Worm (Caenorhabditis elegans) whole organism, L1 larva: ENCODE measurements around the gene ruvb-1.
A peak's percentile ranks its signal among the peaks of the same experiment; 100 is the strongest.

Experiments
- C04F5.9 ChIP-seq: sonication (generic microtip); optimal IDR thresholded peaks from 2 replicates; lab custom pipeline; 2016; ENCODE audit warnings: missing genetic modification characterization, missing compliant biosample characterization
- Y116A8C.19 ChIP-seq: sonication (generic microtip); optimal IDR thresholded peaks from 2 replicates; lab custom pipeline; 2016; ENCODE audit warnings: missing compliant biosample characterization, missing genetic modification characterization, borderline replicate concordance
- aha-1 ChIP-seq: fragments of 150-350 bp; optimal IDR thresholded peaks from 2 replicates; lab custom pipeline; 2014; ENCODE audit warnings: missing biosample characterization, missing genetic modification characterization
- alr-1 ChIP-seq: fragments of 200-800 bp; sonication (Bioruptor generic); optimal IDR thresholded peaks from 2 replicates; lab custom pipeline; 2018; ENCODE audit warnings: borderline replicate concordance, mild to moderate bottlenecking, missing genetic modification characterization, missing compliant biosample characterization
- aly-2 ChIP-seq: fragments of 150-350 bp; optimal IDR thresholded peaks from 2 replicates; lab custom pipeline; 2014; ENCODE audit warnings: missing biosample characterization, missing genetic modification characterization
- ama-1 ChIP-seq: fragments of 150-350 bp; optimal IDR thresholded peaks from 2 replicates; lab custom pipeline; 2014
- blmp-1 ChIP-seq: fragments of 150-350 bp; optimal IDR thresholded peaks from 2 replicates; lab custom pipeline; 2014; ENCODE audit warnings: missing biosample characterization, missing genetic modification characterization
- ceh-82 ChIP-seq, 3 experiments: fragments of 150-350 bp in 1 of 3; sonication (generic microtip) in 2 of 3; optimal IDR thresholded peaks; 2 replicates each; lab custom pipeline; 2014 to 2017; ENCODE audit warnings: missing biosample characterization in 3 of 3, missing genetic modification characterization in 3 of 3
- ceh-88 ChIP-seq: fragments of 200-800 bp; sonication (Bioruptor generic); IDR thresholded peaks from 2 replicates; pipeline ENCODE4 v1.3.6; 2022; ENCODE audit warnings: missing genetic modification characterization, missing compliant biosample characterization
- ceh-90 ChIP-seq: sonication (generic microtip); optimal IDR thresholded peaks from 2 replicates; lab custom pipeline; 2016; ENCODE audit warnings: missing genetic modification characterization, missing compliant biosample characterization
- dpl-1 ChIP-seq, 3 experiments: fragments of 150-350 bp in 2 of 3; sonication (generic microtip) in 1 of 3; optimal IDR thresholded peaks; 2 replicates each; lab custom pipeline; 2014 to 2017; ENCODE audit warnings: missing biosample characterization in 3 of 3, missing genetic modification characterization in 3 of 3, missing genetic modification reagents in 3 of 3
- dsc-1 ChIP-seq: sonication (generic microtip); optimal IDR thresholded peaks from 2 replicates; lab custom pipeline; 2016; ENCODE audit warnings: mild to moderate bottlenecking, missing genetic modification characterization, missing compliant biosample characterization
- efl-1 ChIP-seq, 4 experiments: fragments of 150-350 bp; optimal IDR thresholded peaks in 3 of 4; peaks in 1 of 4; 1 replicate in 1 of 4; 2 replicates in 3 of 4; lab custom pipeline; 2014; ENCODE audit warnings: missing biosample characterization in 2 of 4, missing genetic modification characterization in 2 of 4, missing genetic modification reagents in 2 of 4
- egl-13 ChIP-seq: sonication (generic microtip); optimal IDR thresholded peaks from 2 replicates; lab custom pipeline; 2016; ENCODE audit warnings: missing genotype, missing genetic modification reagents, missing genetic modification characterization, missing compliant biosample characterization
- egl-27 ChIP-seq, 2 experiments: fragments of 150-350 bp in 1 of 2; sonication (generic microtip); optimal IDR thresholded peaks; 3 replicates each; lab custom pipeline; 2017 to 2018; ENCODE audit warnings: missing biosample characterization in 2 of 2, missing genetic modification characterization in 2 of 2, missing genetic modification reagents in 2 of 2
- fkh-8 ChIP-seq: sonication (generic microtip); optimal IDR thresholded peaks from 2 replicates; lab custom pipeline; 2016; ENCODE audit warnings: mild to moderate bottlenecking, missing genetic modification characterization, missing compliant biosample characterization
- hlh-4 ChIP-seq: sonication (generic microtip); optimal IDR thresholded peaks from 2 replicates; lab custom pipeline; 2016; ENCODE audit warnings: mild to moderate bottlenecking, missing genetic modification characterization, missing compliant biosample characterization
- hpl-2 ChIP-seq: fragments of 150-350 bp; optimal IDR thresholded peaks from 2 replicates; lab custom pipeline; 2014; ENCODE audit warnings: missing biosample characterization, missing genetic modification reagents, missing genetic modification characterization
- irx-1 ChIP-seq: sonication (generic microtip); optimal IDR thresholded peaks from 2 replicates; lab custom pipeline; 2016; ENCODE audit warnings: missing genetic modification characterization, missing compliant biosample characterization
- isw-1 ChIP-seq: fragments of 200-800 bp; sonication (Bioruptor generic); IDR thresholded peaks from 2 replicates; pipeline ENCODE4 v1.3.6; 2022; ENCODE audit warnings: missing genetic modification characterization, missing compliant biosample characterization
- lin-14 ChIP-seq: fragments of 200-800 bp; sonication (Bioruptor generic); optimal IDR thresholded peaks from 2 replicates; lab custom pipeline; 2018; ENCODE audit warnings: mild to moderate bottlenecking, missing genetic modification characterization, moderate library complexity, missing compliant biosample characterization
- lin-15B ChIP-seq: fragments of 150-350 bp; sonication (generic microtip); optimal IDR thresholded peaks from 3 replicates; lab custom pipeline; 2014; ENCODE audit warnings: missing biosample characterization, missing genetic modification characterization
- lin-35 ChIP-seq, 2 experiments: fragments of 150-350 bp; optimal IDR thresholded peaks; 2 replicates each; lab custom pipeline; 2014; ENCODE audit warnings: missing biosample characterization in 2 of 2, missing genetic modification characterization in 2 of 2, missing genetic modification reagents in 2 of 2
- lin-39 ChIP-seq: fragments of 150-350 bp; optimal IDR thresholded peaks from 2 replicates; lab custom pipeline; 2014; ENCODE audit warnings: missing biosample characterization, missing genetic modification reagents, missing genetic modification characterization
- mdl-1 ChIP-seq, 2 experiments: fragments of 150-350 bp; optimal IDR thresholded peaks; 2 replicates each; lab custom pipeline; 2014 to 2017; ENCODE audit warnings: missing biosample characterization in 2 of 2, missing genetic modification characterization in 2 of 2, inconsistent platforms in 1 of 2
- mef-2 ChIP-seq: fragments of 150-350 bp; optimal IDR thresholded peaks from 2 replicates; lab custom pipeline; 2014; ENCODE audit warnings: missing biosample characterization, missing genetic modification characterization
- mep-1 ChIP-seq: fragments of 150-350 bp; optimal IDR thresholded peaks from 2 replicates; lab custom pipeline; 2014; ENCODE audit warnings: missing biosample characterization, missing genetic modification characterization
- nhr-11 ChIP-seq: fragments of 150-350 bp; optimal IDR thresholded peaks from 2 replicates; lab custom pipeline; 2014; ENCODE audit warnings: missing biosample characterization, missing genetic modification characterization
- nhr-12 ChIP-seq: sonication (generic microtip); optimal IDR thresholded peaks from 2 replicates; lab custom pipeline; 2017; ENCODE audit warnings: missing biosample characterization, missing genetic modification characterization
- nhr-19 ChIP-seq: fragments of 200-800 bp; sonication (Bioruptor generic); conservative IDR thresholded peaks from 2 replicates; pipeline ENCODE4 v1.3.6; 2022; ENCODE audit warnings: missing genetic modification characterization, missing compliant biosample characterization
- nhr-20 ChIP-seq: sonication (generic microtip); optimal IDR thresholded peaks from 2 replicates; lab custom pipeline; 2016; ENCODE audit warnings: mild to moderate bottlenecking, missing genetic modification characterization, missing compliant biosample characterization
- nhr-237 ChIP-seq: fragments of 150-350 bp; optimal IDR thresholded peaks from 2 replicates; lab custom pipeline; 2014; ENCODE audit warnings: missing biosample characterization, missing genetic modification characterization
- nhr-28 ChIP-seq: fragments of 150-350 bp; optimal IDR thresholded peaks from 2 replicates; lab custom pipeline; 2014; ENCODE audit warnings: missing biosample characterization, missing genetic modification characterization
- nhr-47 ChIP-seq: sonication (generic microtip); optimal IDR thresholded peaks from 2 replicates; lab custom pipeline; 2016; ENCODE audit warnings: mild to moderate bottlenecking, missing genetic modification characterization, moderate library complexity, missing compliant biosample characterization
- nhr-71 ChIP-seq: sonication (generic microtip); optimal IDR thresholded peaks from 2 replicates; lab custom pipeline; 2016; ENCODE audit warnings: mild to moderate bottlenecking, missing genetic modification characterization, moderate library complexity, missing compliant biosample characterization
- nhr-84 ChIP-seq: sonication (generic microtip); optimal IDR thresholded peaks from 2 replicates; lab custom pipeline; 2017; ENCODE audit warnings: missing biosample characterization, missing genetic modification characterization
- nhr-90 ChIP-seq: sonication (generic microtip); optimal IDR thresholded peaks from 2 replicates; lab custom pipeline; 2016; ENCODE audit warnings: mild to moderate bottlenecking, missing genetic modification characterization, missing compliant biosample characterization; ENCODE audit not compliant: poor library complexity
- pax-3 ChIP-seq: fragments of 200-800 bp; sonication (Bioruptor generic); optimal IDR thresholded peaks from 2 replicates; lab custom pipeline; 2018; ENCODE audit warnings: mild to moderate bottlenecking, missing genetic modification characterization, moderate library complexity, missing compliant biosample characterization
- pqm-1 ChIP-seq: sonication (generic microtip); optimal IDR thresholded peaks from 3 replicates; lab custom pipeline; 2017; ENCODE audit warnings: missing biosample characterization, missing genetic modification characterization
- rnt-1 ChIP-seq: sonication (generic microtip); optimal IDR thresholded peaks from 2 replicates; lab custom pipeline; 2016; ENCODE audit warnings: mild to moderate bottlenecking, missing genetic modification characterization, moderate library complexity, missing compliant biosample characterization
- snu-23 ChIP-seq: sonication (generic microtip); optimal IDR thresholded peaks from 2 replicates; lab custom pipeline; 2016; ENCODE audit warnings: missing genetic modification characterization, missing compliant biosample characterization
- sox-4 ChIP-seq: sonication (generic microtip); optimal IDR thresholded peaks from 2 replicates; lab custom pipeline; 2016; ENCODE audit warnings: missing genetic modification characterization, missing compliant biosample characterization
- sptf-1 ChIP-seq: fragments of 150-350 bp; optimal IDR thresholded peaks from 2 replicates; lab custom pipeline; 2014; ENCODE audit warnings: missing biosample characterization, missing genetic modification characterization
- swsn-7 ChIP-seq: sonication (generic microtip); optimal IDR thresholded peaks from 2 replicates; lab custom pipeline; 2016; ENCODE audit warnings: missing genetic modification characterization, missing compliant biosample characterization
- tbx-2 ChIP-seq: sonication (generic microtip); optimal IDR thresholded peaks from 2 replicates; lab custom pipeline; 2016; ENCODE audit warnings: missing genetic modification characterization, missing compliant biosample characterization
- tlp-1 ChIP-seq: fragments of 150-350 bp; optimal IDR thresholded peaks from 2 replicates; lab custom pipeline; 2014; ENCODE audit warnings: missing biosample characterization, missing genetic modification characterization
- unc-130 ChIP-seq: fragments of 150-350 bp; optimal IDR thresholded peaks from 2 replicates; lab custom pipeline; 2017; ENCODE audit warnings: missing biosample characterization, missing genetic modification characterization, inconsistent platforms
- unc-86 ChIP-seq: sonication (generic microtip); optimal IDR thresholded peaks from 2 replicates; lab custom pipeline; 2016; ENCODE audit warnings: missing genetic modification characterization, missing compliant biosample characterization
- xbp-1 ChIP-seq: sonication (generic microtip); optimal IDR thresholded peaks from 2 replicates; lab custom pipeline; 2016; ENCODE audit warnings: missing genetic modification characterization, missing compliant biosample characterization
- zag-1 ChIP-seq: fragments of 150-350 bp; optimal IDR thresholded peaks from 2 replicates; lab custom pipeline; 2014; ENCODE audit warnings: missing biosample characterization, missing genetic modification characterization
- zip-4 ChIP-seq: fragments of 200-800 bp; sonication (Bioruptor generic); optimal IDR thresholded peaks from 2 replicates; lab custom pipeline; 2018; ENCODE audit warnings: mild to moderate bottlenecking, missing genetic modification characterization, moderate library complexity, missing compliant biosample characterization

The ruvb-1 gene

ce11 chrV:9937435-9937834 lies 43.2 kb downstream of the ruvb-1 start, which contains the start of gene srj-33:
Gene srj-33, minus strand, starts transcription at chrV:9937535.
- TF ChIP-seq alr-1 (no peak), nhr-28 (tag; lab: Kevin White, UChicago) (no peak)

ce11 chrV:9930612-9931065 lies 50.0 kb downstream of the ruvb-1 start, which contains the start of the genes rmh-2 and suds-3:
Gene rmh-2, minus strand, starts transcription at chrV:9930775.
Gene suds-3, plus strand, starts transcription at chrV:9931015.
- TF ChIP-seq alr-1 (no peak), sox-4 (tag; lab: Kevin White, UChicago) (no peak), tbx-2 (no peak), nhr-28 (tag; lab: Kevin White, UChicago) (no peak), pax-3 (no peak), dpl-1 (GFP tag; optimal IDR thresholded peaks at IDR 0.05; lab: Kevin White, UChicago) (peak; percentile 72 to 87 (median 82)), isw-1 (no peak), sptf-1 (tag; lab: Kevin White, UChicago) (no peak), dsc-1 (tag; lab: Kevin White, UChicago) (peak; percentile 11), egl-13 (tag; lab: Kevin White, UChicago) (no peak), rnt-1 (tag; lab: Kevin White, UChicago) (peak; percentile 69), aha-1 (no peak), zag-1 (tag; lab: Kevin White, UChicago) (no peak), irx-1 (no peak), mdl-1 (tag; optimal IDR thresholded peaks at IDR 0.05; lab: Kevin White, UChicago) (peak in 1 of 2 experiments; percentile 16), lin-15B (tag; lab: Kevin White, UChicago) (peak; percentile 39), aly-2 (tag; lab: Kevin White, UChicago) (no peak), pqm-1 (no peak), snu-23 (no peak), nhr-12 (tag; lab: Kevin White, UChicago) (no peak), C04F5.9 (tag; lab: Kevin White, UChicago) (no peak), tlp-1 (tag; lab: Kevin White, UChicago) (no peak), nhr-90 (tag; lab: Kevin White, UChicago) (peak; percentile 7), mep-1 (tag; lab: Kevin White, UChicago) (no peak), nhr-71 (tag; lab: Kevin White, UChicago) (peak; percentile 50), nhr-11 (no peak), zip-4 (GFP tag; lab: Kevin White, UChicago) (no peak), ceh-88 (GFP tag; lab: Robert Waterston, UW) (no peak), nhr-19 (GFP tag; lab: Robert Waterston, UW) (no peak), unc-86 (no peak), hpl-2 (GFP tag; lab: Kevin White, UChicago) (no peak), blmp-1 (tag; lab: Kevin White, UChicago) (peak; percentile 1), nhr-84 (tag; lab: Kevin White, UChicago) (no peak), Y116A8C.19 (no peak), ceh-90 (tag; lab: Kevin White, UChicago) (no peak), hlh-4 (tag; lab: Kevin White, UChicago) (no peak), lin-35 (GFP tag; optimal IDR thresholded peaks at IDR 0.05; lab: Kevin White, UChicago) (peak; percentile 69 to 92), swsn-7 (tag; lab: Kevin White, UChicago) (peak; percentile 20), mef-2 (tag; lab: Kevin White, UChicago) (no peak), lin-14 (GFP tag; lab: Kevin White, UChicago) (no peak), nhr-47 (tag; lab: Kevin White, UChicago) (no peak), unc-130 (peak; percentile 9), fkh-8 (tag; lab: Kevin White, UChicago) (no peak), nhr-237 (tag; lab: Kevin White, UChicago) (no peak), lin-39 (tag; lab: Kevin White, UChicago) (no peak), ama-1 (lab: Kevin White, UChicago) (no peak), ceh-82 (tag; optimal IDR thresholded peaks at IDR 0.05; lab: Kevin White, UChicago) (peak in 1 of 3 experiments; percentile 9), xbp-1 (tag; lab: Kevin White, UChicago) (peak; percentile 26), nhr-20 (peak; percentile 31), efl-1 (optimal IDR thresholded peaks at IDR 0.05; lab: Kevin White, UChicago) (peak; percentile 60 to 85), efl-1 (GFP tag; optimal IDR thresholded peaks at IDR 0.05 in 1 of 2; lab: Kevin White, UChicago) (peak; percentile 78 to 98), egl-27 (tag; optimal IDR thresholded peaks at IDR 0.05; lab: Kevin White, UChicago) (no peak)
